Worm (Caenorhabditis elegans) whole organism, L3 larva: ENCODE data around the gene nspe-8.

Source experiments
- R02D3.7 ChIP-seq: fragments of 150-350 bp; optimal IDR thresholded peaks from 2 replicates; lab custom pipeline; 2014; ENCODE audit warnings: missing biosample characterization, missing genetic modification characterization
- ZK546.5 ChIP-seq: sonication (generic microtip); optimal IDR thresholded peaks from 2 replicates; lab custom pipeline; 2017; ENCODE audit warnings: missing biosample characterization, missing genetic modification characterization
- aly-2 ChIP-seq: fragments of 150-350 bp; optimal IDR thresholded peaks from 2 replicates; lab custom pipeline; 2014; ENCODE audit warnings: missing biosample characterization, missing genetic modification characterization
- ama-1 ChIP-seq: fragments of 150-350 bp; optimal IDR thresholded peaks from 2 replicates; lab custom pipeline; 2018
- ceh-28 ChIP-seq: fragments of 150-350 bp; optimal IDR thresholded peaks from 2 replicates; lab custom pipeline; 2014; ENCODE audit warnings: missing biosample characterization, missing genetic modification reagents, missing genetic modification characterization
- ceh-82 ChIP-seq: fragments of 150-350 bp; optimal IDR thresholded peaks from 2 replicates; lab custom pipeline; 2014; ENCODE audit warnings: missing biosample characterization, missing genetic modification characterization
- ceh-9 ChIP-seq: sonication (generic microtip); optimal IDR thresholded peaks from 2 replicates; lab custom pipeline; 2018; ENCODE audit warnings: missing biosample characterization, missing genetic modification characterization
- egl-5 ChIP-seq: fragments of 150-350 bp; optimal IDR thresholded peaks from 2 replicates; lab custom pipeline; 2017; ENCODE audit warnings: missing biosample characterization, missing genetic modification reagents, missing genetic modification characterization, inconsistent platforms
- elt-1 ChIP-seq: fragments of 150-350 bp; optimal IDR thresholded peaks from 2 replicates; lab custom pipeline; 2014; ENCODE audit warnings: missing biosample characterization, missing genetic modification characterization
- elt-2 ChIP-seq: sonication (generic microtip); optimal IDR thresholded peaks from 2 replicates; lab custom pipeline; 2016; ENCODE audit warnings: missing genetic modification reagents, mild to moderate bottlenecking, missing genetic modification characterization, missing compliant biosample characterization
- elt-3 ChIP-seq, 3 experiments: fragments of 150-350 bp in 1 of 3; sonication (generic microtip) in 2 of 3; optimal IDR thresholded peaks; 2 replicates in 2 of 3; 4 replicates in 1 of 3; lab custom pipeline; 2014 to 2017; ENCODE audit warnings: missing biosample characterization in 3 of 3, missing genetic modification characterization in 3 of 3
- eor-1 ChIP-seq, 2 experiments: fragments of 150-350 bp; optimal IDR thresholded peaks; 2 replicates each; lab custom pipeline; 2014 to 2018; ENCODE audit warnings: missing biosample characterization in 2 of 2, missing genetic modification characterization in 2 of 2
- fkh-2 ChIP-seq: fragments of 150-350 bp; optimal IDR thresholded peaks from 2 replicates; lab custom pipeline; 2014; ENCODE audit warnings: missing biosample characterization, missing genetic modification reagents, missing genetic modification characterization
- fos-1 ChIP-seq: fragments of 150-350 bp; optimal IDR thresholded peaks from 2 replicates; lab custom pipeline; 2014; ENCODE audit warnings: missing biosample characterization, missing genetic modification characterization
- hmg-11 ChIP-seq: sonication (generic microtip); optimal IDR thresholded peaks from 2 replicates; lab custom pipeline; 2016; ENCODE audit warnings: missing genetic modification characterization, missing compliant biosample characterization
- jun-1 ChIP-seq: fragments of 150-350 bp; optimal IDR thresholded peaks from 2 replicates; lab custom pipeline; 2014; ENCODE audit warnings: missing biosample characterization, missing genetic modification reagents, missing genetic modification characterization
- lin-39 ChIP-seq: fragments of 150-350 bp; optimal IDR thresholded peaks from 2 replicates; lab custom pipeline; 2018; ENCODE audit warnings: missing biosample characterization, missing genetic modification reagents, missing genetic modification characterization
- lsy-12 ChIP-seq: sonication (generic microtip); optimal IDR thresholded peaks from 2 replicates; lab custom pipeline; 2016; ENCODE audit warnings: mild to moderate bottlenecking, missing genetic modification characterization, missing compliant biosample characterization
- mdl-1 ChIP-seq: fragments of 150-350 bp; optimal IDR thresholded peaks from 2 replicates; lab custom pipeline; 2014; ENCODE audit warnings: missing biosample characterization, missing genetic modification characterization
- nfya-1 ChIP-seq: sonication (generic microtip); optimal IDR thresholded peaks from 2 replicates; lab custom pipeline; 2017; ENCODE audit warnings: missing genetic modification characterization, mild to moderate bottlenecking, missing compliant biosample characterization, antibody characterized with exemption, moderate library complexity; ENCODE audit not compliant: insufficient read depth
- nhr-12 ChIP-seq: fragments of 150-350 bp; optimal IDR thresholded peaks from 2 replicates; lab custom pipeline; 2014; ENCODE audit warnings: missing biosample characterization, missing genetic modification characterization
- nhr-23 ChIP-seq: fragments of 150-350 bp; optimal IDR thresholded peaks from 2 replicates; lab custom pipeline; 2014; ENCODE audit warnings: missing biosample characterization, missing genetic modification reagents, missing genetic modification characterization
- nhr-237 ChIP-seq: fragments of 150-350 bp; optimal IDR thresholded peaks from 2 replicates; lab custom pipeline; 2014; ENCODE audit warnings: missing biosample characterization, missing genetic modification characterization
- nhr-25 ChIP-seq: sonication (generic microtip); optimal IDR thresholded peaks from 2 replicates; lab custom pipeline; 2017; ENCODE audit warnings: missing biosample characterization, missing genetic modification characterization
- nhr-28 ChIP-seq: fragments of 150-350 bp; optimal IDR thresholded peaks from 2 replicates; lab custom pipeline; 2014; ENCODE audit warnings: missing biosample characterization, missing genetic modification characterization
- nhr-43 ChIP-seq: sonication (generic microtip); optimal IDR thresholded peaks from 2 replicates; lab custom pipeline; 2016; ENCODE audit warnings: mild to moderate bottlenecking, missing genetic modification characterization, missing compliant biosample characterization; ENCODE audit not compliant: poor library complexity, severe bottlenecking
- pha-4 ChIP-seq: fragments of 150-350 bp; optimal IDR thresholded peaks from 2 replicates; lab custom pipeline; 2014; ENCODE audit warnings: missing biosample characterization, missing genetic modification reagents, missing genetic modification characterization
- pqm-1 ChIP-seq: fragments of 150-350 bp; optimal IDR thresholded peaks from 2 replicates; lab custom pipeline; 2017; ENCODE audit warnings: missing biosample characterization, missing genetic modification characterization, inconsistent platforms
- sea-2 ChIP-seq: fragments of 150-350 bp; sonication (generic microtip); optimal IDR thresholded peaks from 4 replicates; lab custom pipeline; 2014; ENCODE audit warnings: missing biosample characterization, missing genetic modification reagents, missing genetic modification characterization
- skn-1 ChIP-seq: fragments of 150-350 bp; optimal IDR thresholded peaks from 2 replicates; lab custom pipeline; 2014; ENCODE audit warnings: missing biosample characterization, missing genetic modification characterization
- snpc-4 ChIP-seq: fragments of 150-350 bp; optimal IDR thresholded peaks from 2 replicates; lab custom pipeline; 2014; ENCODE audit warnings: missing biosample characterization, missing genetic modification characterization
- tbx-2 ChIP-seq: sonication (generic microtip); optimal IDR thresholded peaks from 2 replicates; lab custom pipeline; 2016; ENCODE audit warnings: mild to moderate bottlenecking, missing genetic modification characterization, missing compliant biosample characterization
- unc-39 ChIP-seq: sonication (generic microtip); optimal IDR thresholded peaks from 4 replicates; lab custom pipeline; 2017; ENCODE audit warnings: missing biosample characterization, missing genetic modification characterization
- unc-62 ChIP-seq: fragments of 150-350 bp; sonication (generic microtip); optimal IDR thresholded peaks from 4 replicates; lab custom pipeline; 2014; ENCODE audit warnings: missing biosample characterization, missing genetic modification reagents, missing genetic modification characterization
- zag-1 ChIP-seq: fragments of 150-350 bp; optimal IDR thresholded peaks from 2 replicates; lab custom pipeline; 2014; ENCODE audit warnings: missing biosample characterization, missing genetic modification characterization
- ztf-11 ChIP-seq: fragments of 150-350 bp; optimal IDR thresholded peaks from 2 replicates; lab custom pipeline; 2014; ENCODE audit warnings: missing biosample characterization, missing genetic modification characterization
- ztf-4 ChIP-seq: fragments of 150-350 bp; optimal IDR thresholded peaks from 2 replicates; lab custom pipeline; 2014; ENCODE audit warnings: missing biosample characterization, missing genetic modification characterization

Gene nspe-8

ce11 chrII:12616081-12616480, 5.7 kb downstream of the nspe-8 start, which contains the start of gene nspe-6:
nspe-6 (minus strand) TSS chrII:12616181.
- no peak for TF ChIP-seq nhr-23 (tag; lab: Kevin White, UChicago)
- no peak for TF ChIP-seq snpc-4
- TF ChIP-seq nhr-28 (tag; lab: Kevin White, UChicago), result no peak
- no peak for TF ChIP-seq tbx-2 (tag; lab: Kevin White, UChicago)
- TF ChIP-seq fkh-2, result no peak
- TF ChIP-seq nhr-237 (tag; lab: Kevin White, UChicago), result no peak
- no peak for TF ChIP-seq sea-2
- TF ChIP-seq nhr-25, result no peak
- no peak for TF ChIP-seq lin-39 (tag; lab: Kevin White, UChicago)
- no peak for TF ChIP-seq unc-62 (GFP tag; lab: Kevin White, UChicago)
- no peak for TF ChIP-seq ceh-82 (tag; lab: Kevin White, UChicago)
- TF ChIP-seq ceh-9 (tag; lab: Kevin White, UChicago), result no peak

DNA sequence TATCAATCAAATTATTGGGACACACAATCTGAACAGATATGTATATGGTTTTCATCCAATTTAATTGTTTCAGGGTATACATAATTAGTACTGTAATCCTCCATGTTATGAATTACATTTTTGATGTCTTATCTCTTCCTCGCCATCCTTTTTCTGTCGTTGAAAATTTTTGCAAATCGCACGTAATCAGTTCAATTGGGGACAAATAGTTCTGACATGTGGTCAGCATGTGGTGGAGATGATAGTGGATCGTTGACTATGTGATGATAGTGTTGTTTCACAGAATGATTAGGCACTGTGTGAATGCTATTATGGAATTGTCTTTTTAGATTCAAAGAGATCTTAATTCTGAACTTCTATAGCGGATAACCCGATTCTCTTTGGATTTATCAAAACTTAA, 6.3 kb downstream of the nspe-8 start:
- TF ChIP-seq nhr-23 (tag; lab: Kevin White, UChicago) (peak; percentile 42), hmg-11 (no peak), nhr-237 (tag; lab: Kevin White, UChicago) (no peak), nhr-43 (tag; lab: Kevin White, UChicago) (peak; percentile 91)

DNA sequence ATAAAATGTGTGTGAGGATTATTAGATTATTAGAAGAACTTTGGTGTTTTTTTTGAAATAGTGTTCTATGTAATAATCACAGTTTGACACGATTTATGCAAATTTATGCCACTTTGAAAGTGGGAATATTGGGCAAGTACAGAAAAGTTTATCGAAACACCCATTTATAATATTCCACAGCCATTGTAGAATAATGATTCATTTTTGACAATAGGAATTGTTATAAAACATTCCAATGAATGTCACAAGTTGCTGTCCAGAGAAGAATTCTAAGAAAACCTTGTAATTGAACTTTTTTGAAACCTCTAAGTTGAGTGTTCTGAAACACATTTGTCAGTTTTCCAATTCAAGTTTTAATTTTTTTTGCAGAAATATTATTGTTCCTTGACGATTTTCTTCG, 9.5 kb downstream of the nspe-8 start, which contains the start of gene nspe-4:
Gene nspe-4 (plus strand): TSS at position 301 of the 400 bp plus-strand sequence.
- no peak for TF ChIP-seq nhr-43 (tag; lab: Kevin White, UChicago)
- TF ChIP-seq pha-4 (tag; lab: Kevin White, UChicago), result no peak
- no peak for TF ChIP-seq ceh-28
- no peak for TF ChIP-seq unc-39 (tag; lab: Kevin White, UChicago)
- TF ChIP-seq snpc-4, result no peak
- no peak for TF ChIP-seq sea-2
- TF ChIP-seq pqm-1, result no peak
- TF ChIP-seq aly-2 (tag; lab: Kevin White, UChicago), result no peak
- no peak for TF ChIP-seq elt-2 (tag; lab: Kevin White, UChicago)
- TF ChIP-seq jun-1, result no peak
- TF ChIP-seq lin-39 (tag; lab: Kevin White, UChicago), result no peak
- TF ChIP-seq nhr-28 (tag; lab: Kevin White, UChicago), result no peak
- TF ChIP-seq elt-3 (tag; optimal IDR thresholded peaks at IDR 0.05; lab: Kevin White, UChicago), result no peak
- TF ChIP-seq nhr-12 (tag; lab: Kevin White, UChicago), result no peak
- TF ChIP-seq nhr-237 (tag; lab: Kevin White, UChicago), result no peak
- TF ChIP-seq ceh-9 (tag; lab: Kevin White, UChicago), result no peak
- no peak for TF ChIP-seq tbx-2 (tag; lab: Kevin White, UChicago)
- TF ChIP-seq mdl-1 (tag; lab: Kevin White, UChicago), result no peak
- TF ChIP-seq ama-1, result no peak

ce11 chrII:12608653-12609052, 13.1 kb downstream of the nspe-8 start, which contains the start of gene Y38E10A.9:
Y38E10A.9 (plus strand) TSS chrII:12608953.
- TF ChIP-seq eor-1 (tag; optimal IDR thresholded peaks at IDR 0.05; lab: Kevin White, UChicago), result no peak
- TF ChIP-seq snpc-4, result no peak
- no peak for TF ChIP-seq ceh-9 (tag; lab: Kevin White, UChicago)
- TF ChIP-seq tbx-2 (tag; lab: Kevin White, UChicago), result no peak
- no peak for TF ChIP-seq skn-1 (tag; lab: Kevin White, UChicago)
- no peak for TF ChIP-seq elt-1 (tag; lab: Kevin White, UChicago)
- no peak for TF ChIP-seq ztf-11
- TF ChIP-seq ZK546.5 (tag; lab: Kevin White, UChicago), result no peak
- no peak for TF ChIP-seq aly-2 (tag; lab: Kevin White, UChicago)
- no peak for TF ChIP-seq egl-5 (tag; lab: Kevin White, UChicago)
- TF ChIP-seq R02D3.7 (tag; lab: Kevin White, UChicago), result no peak
- no peak for TF ChIP-seq jun-1
- no peak for TF ChIP-seq nhr-237 (tag; lab: Kevin White, UChicago)
- TF ChIP-seq elt-2 (tag; lab: Kevin White, UChicago), result no peak
- TF ChIP-seq nfya-1 (tag; lab: Kevin White, UChicago), result no peak
- TF ChIP-seq sea-2, result no peak

DNA sequence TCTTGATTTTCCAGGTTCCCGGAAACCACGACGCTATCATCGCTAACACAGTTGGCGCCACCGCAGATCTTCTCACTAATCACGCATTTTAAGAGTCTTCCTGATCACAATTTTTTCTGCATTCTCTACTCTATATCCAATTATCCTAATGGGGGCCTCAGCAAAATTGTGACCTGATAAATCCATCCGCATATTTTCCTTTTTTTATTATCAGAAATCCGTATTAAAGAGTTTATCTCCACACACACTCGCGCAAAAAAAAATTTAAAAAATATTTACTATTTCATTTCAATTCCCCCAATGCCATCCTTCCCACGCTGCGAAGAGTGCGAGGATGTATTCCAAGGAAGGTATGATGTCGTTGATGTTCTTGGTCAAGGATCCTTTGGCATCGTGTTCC, 14.9 kb downstream of the nspe-8 start, which contains the start of gene Y38E10A.8:
Gene Y38E10A.8 (plus strand): TSS at position 301 of the 400 bp plus-strand sequence.
- TF ChIP-seq snpc-4 (no peak), nhr-23 (tag; lab: Kevin White, UChicago) (no peak), ztf-4 (tag; lab: Kevin White, UChicago) (no peak), nhr-43 (tag; lab: Kevin White, UChicago) (no peak), hmg-11 (no peak), fos-1 (tag; lab: Kevin White, UChicago) (no peak), ceh-28 (no peak), ztf-11 (no peak), elt-2 (tag; lab: Kevin White, UChicago) (no peak), zag-1 (no peak), fkh-2 (no peak), mdl-1 (tag; lab: Kevin White, UChicago) (no peak), lsy-12 (tag; lab: Kevin White, UChicago) (no peak), nhr-12 (tag; lab: Kevin White, UChicago) (no peak), R02D3.7 (tag; lab: Kevin White, UChicago) (no peak), pqm-1 (no peak)
